Worm (Caenorhabditis elegans) whole organism, young adult: ENCODE data around the gene T08G3.6.

ENCODE experiments used
- F10E7.11 ChIP-seq: sonication (generic microtip); optimal IDR thresholded peaks from 2 replicates; lab custom pipeline; 2017; ENCODE audit warnings: mild to moderate bottlenecking, missing genetic modification characterization, moderate library complexity, missing compliant biosample characterization
- F37B4.10 ChIP-seq: fragments of 200-800 bp; sonication (Bioruptor generic); IDR thresholded peaks from 2 replicates; pipeline ENCODE4 v1.3.6; 2022; ENCODE audit warnings: missing genetic modification characterization, missing compliant biosample characterization
- F49E8.2 ChIP-seq: sonication (generic microtip); optimal IDR thresholded peaks from 3 replicates; lab custom pipeline; 2017; ENCODE audit warnings: missing genetic modification characterization, mild to moderate bottlenecking, missing compliant biosample characterization, antibody characterized with exemption, moderate library complexity; ENCODE audit not compliant: insufficient read depth
- ama-1 ChIP-seq, 3 experiments: fragments of 150-350 bp in 1 of 3; sonication (generic microtip) in 2 of 3; optimal IDR thresholded peaks; 2 replicates each; lab custom pipeline; 2014 to 2018; ENCODE audit warnings: missing biosample characterization in 2 of 3, missing genetic modification characterization in 2 of 3, missing genetic modification reagents in 2 of 3
- attf-5 ChIP-seq: fragments of 200-800 bp; sonication (Bioruptor generic); optimal IDR thresholded peaks from 2 replicates; lab custom pipeline; 2018; ENCODE audit warnings: mild to moderate bottlenecking, missing genetic modification characterization, missing compliant biosample characterization
- attf-6 ChIP-seq: fragments of 200-800 bp; sonication (Bioruptor generic); IDR thresholded peaks from 2 replicates; pipeline ENCODE4 v1.3.6; 2022; ENCODE audit warnings: missing genetic modification reagents, missing genetic modification characterization, missing compliant biosample characterization
- ceh-58 ChIP-seq: fragments of 200-800 bp; sonication (Bioruptor generic); IDR thresholded peaks from 2 replicates; pipeline ENCODE4 v1.3.6; 2022; ENCODE audit warnings: missing genetic modification characterization, missing compliant biosample characterization
- dpl-1 ChIP-seq: fragments of 150-350 bp; optimal IDR thresholded peaks from 2 replicates; lab custom pipeline; 2014; ENCODE audit warnings: missing biosample characterization, missing genetic modification reagents, missing genetic modification characterization
- let-526 ChIP-seq: fragments of 200-800 bp; sonication (Bioruptor generic); IDR thresholded peaks from 2 replicates; pipeline ENCODE4 v1.3.6; 2022; ENCODE audit warnings: missing genetic modification reagents, missing genetic modification characterization, missing compliant biosample characterization
- lin-35 ChIP-seq, 3 experiments: fragments of 150-350 bp in 2 of 3; sonication (generic microtip) in 1 of 3; optimal IDR thresholded peaks; 2 replicates each; lab custom pipeline; 2014 to 2018; ENCODE audit warnings: missing biosample characterization in 3 of 3, missing genetic modification characterization in 3 of 3, missing genetic modification reagents in 3 of 3
- lsl-1 ChIP-seq: fragments of 200-800 bp; sonication (Bioruptor generic); optimal IDR thresholded peaks from 2 replicates; lab custom pipeline; 2018; ENCODE audit warnings: mild to moderate bottlenecking, missing genetic modification characterization, moderate library complexity, missing compliant biosample characterization
- pha-4 ChIP-seq: fragments of 150-350 bp; sonication (generic microtip); optimal IDR thresholded peaks from 2 replicates; lab custom pipeline; 2014; ENCODE audit warnings: missing biosample characterization, missing genetic modification reagents, missing genetic modification characterization
- snpc-4 ChIP-seq, 5 experiments: fragments of 150-350 bp in 1 of 5; sonication (generic microtip) in 4 of 5; optimal IDR thresholded peaks; 2 replicates each; lab custom pipeline; 2014 to 2018; ENCODE audit warnings: missing genetic modification characterization in 5 of 5, missing biosample characterization in 3 of 5, antibody characterized with exemption in 2 of 5, mild to moderate bottlenecking in 2 of 5, missing compliant biosample characterization in 2 of 5, missing genotype in 2 of 5, moderate library complexity in 2 of 5, missing genetic modification reagents in 1 of 5
- ztf-22 ChIP-seq: fragments of 200-800 bp; sonication (Bioruptor generic); optimal IDR thresholded peaks from 2 replicates; lab custom pipeline; 2018; ENCODE audit warnings: mild to moderate bottlenecking, missing genetic modification characterization, moderate library complexity, missing compliant biosample characterization

DNA sequence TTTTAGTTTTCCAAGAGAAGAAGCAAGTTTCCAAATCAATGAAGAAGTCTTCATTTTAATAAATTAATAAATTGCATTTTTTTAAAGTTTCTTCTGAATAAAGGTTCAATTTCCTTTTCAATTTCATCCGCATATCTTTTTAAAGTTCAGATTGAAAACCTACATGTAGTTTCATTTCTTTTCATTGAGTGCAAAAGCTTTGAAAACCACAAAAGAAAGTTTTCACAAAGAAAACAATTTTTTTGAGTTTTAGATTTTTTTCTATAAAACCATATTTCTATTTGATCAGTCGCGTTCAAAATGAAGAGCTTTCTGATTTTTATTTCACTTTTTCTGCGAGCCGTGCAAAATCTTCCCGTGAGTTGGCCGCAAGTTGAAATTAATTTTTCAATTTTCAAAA is at the start of gene T08G3.6:
- TF ChIP-seq pha-4 (tag; lab: Kevin White, UChicago) (no peak), ama-1 (optimal IDR thresholded peaks at IDR 0.05; lab: Kevin White, UChicago) (no peak), ama-1 (GFP tag; optimal IDR thresholded peaks at IDR 0.05; lab: Kevin White, UChicago) (no peak), ztf-22 (GFP tag; lab: Kevin White, UChicago) (no peak), snpc-4 (GFP tag; optimal IDR thresholded peaks at IDR 0.05; lab: Kevin White, UChicago) (no peak), snpc-4 (tag; optimal IDR thresholded peaks at IDR 0.05; lab: Kevin White, UChicago) (no peak), F37B4.10 (no peak), lsl-1 (no peak), attf-6 (no peak), F10E7.11 (no peak), let-526 (GFP tag; lab: Robert Waterston, UW) (no peak), ceh-58 (no peak), dpl-1 (GFP tag; lab: Kevin White, UChicago) (no peak), lin-35 (GFP tag; optimal IDR thresholded peaks at IDR 0.05; lab: Kevin White, UChicago) (no peak), F49E8.2 (no peak), attf-5 (GFP tag; lab: Kevin White, UChicago) (no peak)
